Fruit fly (Drosophila melanogaster) whole organism, wandering third instar larva: ENCODE results near the gene MEP-1.

Source experiments
- Abd-B ChIP-seq: fragments of >200 bp; optimal IDR thresholded peaks from 2 replicates; lab custom pipeline; 2017; ENCODE audit warnings: missing biosample characterization, missing genetic modification characterization
- CG32264 ChIP-seq: fragments of 200-800 bp; sonication (Bioruptor generic); optimal IDR thresholded peaks from 2 replicates; lab custom pipeline; 2016; ENCODE audit warnings: missing biosample characterization, missing genetic modification characterization
- CG9705 ChIP-seq: fragments of 200-800 bp; sonication (Bioruptor generic); optimal IDR thresholded peaks from 2 replicates; lab custom pipeline; 2018; ENCODE audit warnings: missing biosample characterization, mild to moderate bottlenecking, missing genetic modification characterization
- CrebA ChIP-seq: fragments of 200-800 bp; sonication (Bioruptor generic); optimal IDR thresholded peaks from 2 replicates; lab custom pipeline; 2016; ENCODE audit warnings: missing biosample characterization, mild to moderate bottlenecking, missing genetic modification characterization, borderline replicate concordance
- Dfd ChIP-seq: fragments of >200 bp; optimal IDR thresholded peaks from 2 replicates; lab custom pipeline; 2017; ENCODE audit warnings: missing biosample characterization, missing genetic modification characterization
- Dif ChIP-seq: fragments of 200-275, 200-300 bp; sonication (Bioruptor generic); optimal IDR thresholded peaks from 2 replicates; lab custom pipeline; 2018; ENCODE audit warnings: missing biosample characterization, missing genetic modification characterization; ENCODE audit not compliant: partially characterized antibody
- GATAd ChIP-seq: sonication (Bioruptor generic); optimal IDR thresholded peaks from 2 replicates; lab custom pipeline; 2016; ENCODE audit warnings: missing biosample characterization, missing genetic modification characterization
- HLH106 ChIP-seq: fragments of 200-800 bp; optimal IDR thresholded peaks from 3 replicates; lab custom pipeline; 2019; ENCODE audit warnings: missing biosample characterization, mild to moderate bottlenecking, missing genetic modification characterization, moderate library complexity
- Hnf4 ChIP-seq: fragments of 200-800 bp; sonication (Bioruptor generic); optimal IDR thresholded peaks from 2 replicates; lab custom pipeline; 2016; ENCODE audit warnings: missing biosample characterization, mild to moderate bottlenecking, missing genetic modification characterization
- Hr78 ChIP-seq: fragments of >200 bp; optimal IDR thresholded peaks from 2 replicates; lab custom pipeline; 2017; ENCODE audit warnings: missing biosample characterization, missing genetic modification characterization
- Hr83 ChIP-seq: fragments of 200-300 bp; sonication (Bioruptor generic); optimal IDR thresholded peaks from 2 replicates; lab custom pipeline; 2016; ENCODE audit warnings: missing biosample characterization, mild to moderate bottlenecking, missing genetic modification characterization, moderate library complexity; ENCODE audit not compliant: poor library complexity, severe bottlenecking
- Jra ChIP-seq: sonication (Bioruptor generic); optimal IDR thresholded peaks from 2 replicates; lab custom pipeline; 2016; ENCODE audit warnings: missing biosample characterization, missing genetic modification characterization
- Mio ChIP-seq: sonication (Bioruptor generic); optimal IDR thresholded peaks from 2 replicates; lab custom pipeline; 2016; ENCODE audit warnings: missing biosample characterization, missing genetic modification characterization
- Myc ChIP-seq: fragments of >200 bp; optimal IDR thresholded peaks from 2 replicates; lab custom pipeline; 2017
- N ChIP-seq: fragments of >200 bp; optimal IDR thresholded peaks from 2 replicates; lab custom pipeline; 2018; ENCODE audit warnings: missing biosample characterization, missing external identifiers, missing genetic modification characterization
- OdsH ChIP-seq: fragments of 200-800 bp; sonication (Bioruptor generic); optimal IDR thresholded peaks from 2 replicates; lab custom pipeline; 2016; ENCODE audit warnings: missing biosample characterization, mild to moderate bottlenecking, missing genetic modification characterization
- Rel ChIP-seq, 2 experiments: fragments of 200-800 bp; sonication (Bioruptor generic) in 1 of 2; optimal IDR thresholded peaks; 2 replicates in 1 of 2; 3 replicates in 1 of 2; lab custom pipeline; 2016 to 2019; ENCODE audit warnings: mild to moderate bottlenecking in 2 of 2, missing biosample characterization in 2 of 2, missing genetic modification characterization in 2 of 2, moderate library complexity in 1 of 2
- Sp1 ChIP-seq: fragments of 200-800 bp; sonication (Bioruptor generic); optimal IDR thresholded peaks from 3 replicates; lab custom pipeline; 2019; ENCODE audit warnings: missing biosample characterization, mild to moderate bottlenecking, missing genetic modification characterization, moderate library complexity
- Vsx2 ChIP-seq: fragments of 200-300, 225-300 bp; sonication (Bioruptor generic); optimal IDR thresholded peaks from 2 replicates; lab custom pipeline; 2018; ENCODE audit warnings: missing biosample characterization, missing genetic modification characterization; ENCODE audit not compliant: partially characterized antibody
- br ChIP-seq: fragments of 200-800 bp; sonication (Bioruptor generic); optimal IDR thresholded peaks from 2 replicates; lab custom pipeline; 2016; ENCODE audit warnings: missing biosample characterization, missing genetic modification characterization
- brk ChIP-seq: fragments of 200-800 bp; sonication (Bioruptor generic); optimal IDR thresholded peaks from 2 replicates; lab custom pipeline; 2016; ENCODE audit warnings: missing biosample characterization, mild to moderate bottlenecking, missing genetic modification characterization
- dl ChIP-seq, 2 experiments: fragments of 175-275, 200-275 bp in 1 of 2; fragments of 200-275 bp in 1 of 2; sonication (Bioruptor generic); optimal IDR thresholded peaks; lab custom pipeline; 2018; ENCODE audit warnings: mild to moderate bottlenecking in 2 of 2, missing biosample characterization in 2 of 2, missing genetic modification characterization in 2 of 2, moderate library complexity in 2 of 2; ENCODE audit not compliant: partially characterized antibody in 2 of 2, insufficient read depth in 1 of 2
- dmrt93B ChIP-seq: fragments of 200-800 bp; sonication (Bioruptor generic); optimal IDR thresholded peaks from 2 replicates; lab custom pipeline; 2018; ENCODE audit warnings: missing biosample characterization, mild to moderate bottlenecking, missing genetic modification characterization
- dsf ChIP-seq: sonication (Bioruptor generic); optimal IDR thresholded peaks from 2 replicates; lab custom pipeline; 2016; ENCODE audit warnings: missing biosample characterization, missing genetic modification characterization, borderline replicate concordance
- ey ChIP-seq: fragments of 200-800 bp; sonication (Bioruptor generic); optimal IDR thresholded peaks from 2 replicates; lab custom pipeline; 2016; ENCODE audit warnings: missing biosample characterization, missing genetic modification characterization
- foxo ChIP-seq, 2 experiments: fragments of 200-800 bp; sonication (Bioruptor generic); optimal IDR thresholded peaks; 2 replicates in 1 of 2; 3 replicates in 1 of 2; lab custom pipeline; 2016 to 2017; ENCODE audit warnings: missing biosample characterization in 2 of 2, missing genetic modification characterization in 2 of 2
- fru ChIP-seq: fragments of 200-800 bp; sonication (Bioruptor generic); optimal IDR thresholded peaks from 3 replicates; lab custom pipeline; 2016; ENCODE audit warnings: missing biosample characterization, mild to moderate bottlenecking, missing genetic modification characterization
- h ChIP-seq: fragments of 200-800 bp; sonication (Bioruptor generic); optimal IDR thresholded peaks from 3 replicates; lab custom pipeline; 2016; ENCODE audit warnings: missing biosample characterization, mild to moderate bottlenecking, missing genetic modification characterization
- jim ChIP-seq: fragments of 175-275, 200-325 bp; sonication (Bioruptor generic); optimal IDR thresholded peaks from 2 replicates; lab custom pipeline; 2016; ENCODE audit warnings: missing biosample characterization, mild to moderate bottlenecking, missing genetic modification characterization
- lola ChIP-seq: fragments of >200 bp; optimal IDR thresholded peaks from 2 replicates; lab custom pipeline; 2017; ENCODE audit warnings: missing biosample characterization, missing genetic modification characterization
- pan ChIP-seq: fragments of >200 bp; optimal IDR thresholded peaks from 2 replicates; lab custom pipeline; 2017
- psq ChIP-seq: fragments of 200-800 bp; sonication (Bioruptor generic); optimal IDR thresholded peaks from 3 replicates; lab custom pipeline; 2017; ENCODE audit warnings: missing biosample characterization, mild to moderate bottlenecking, missing genetic modification characterization, moderate library complexity
- rgr ChIP-seq: fragments of 200-800 bp; sonication (Bioruptor generic); optimal IDR thresholded peaks from 3 replicates; lab custom pipeline; 2016; ENCODE audit warnings: missing biosample characterization, mild to moderate bottlenecking, missing genetic modification characterization
- sage ChIP-seq: fragments of 200-800 bp; sonication (Bioruptor generic); optimal IDR thresholded peaks from 2 replicates; lab custom pipeline; 2016; ENCODE audit warnings: missing biosample characterization, mild to moderate bottlenecking, missing genetic modification characterization
- sv ChIP-seq: fragments of 200-800 bp; sonication (Bioruptor generic); optimal IDR thresholded peaks from 3 replicates; lab custom pipeline; 2016; ENCODE audit warnings: missing biosample characterization, missing genetic modification characterization
- tai ChIP-seq: sonication (Bioruptor generic); optimal IDR thresholded peaks from 2 replicates; lab custom pipeline; 2016; ENCODE audit warnings: missing biosample characterization, missing genetic modification characterization
- usp ChIP-seq: fragments of >200 bp; optimal IDR thresholded peaks from 2 replicates; lab custom pipeline; 2017; ENCODE audit warnings: missing biosample characterization, missing genetic modification characterization
- woc ChIP-seq: sonication (Bioruptor generic); optimal IDR thresholded peaks from 2 replicates; lab custom pipeline; 2016; ENCODE audit warnings: missing biosample characterization, mild to moderate bottlenecking, missing genetic modification characterization

Gene MEP-1

dm6 chr3L:2582290-2582689 is 49.2 kb upstream of the MEP-1 start:
- TF ChIP-seq Myc (lab: Kevin White, UChicago) (no peak), brk (GFP tag; lab: Kevin White, UChicago) (no peak), CG9705 (GFP tag; lab: Kevin White, UChicago) (no peak), Dfd (GFP tag; lab: Kevin White, UChicago) (no peak), rgr (GFP tag; lab: Kevin White, UChicago) (no peak), CrebA (GFP tag; lab: Kevin White, UChicago) (no peak), Jra (no peak), Rel (GFP tag; optimal IDR thresholded peaks at IDR 0.05; lab: Kevin White, UChicago) (no peak), Rel (tag; optimal IDR thresholded peaks at IDR 0.05; lab: Kevin White, UChicago) (no peak), woc (no peak), Hr83 (GFP tag; lab: Kevin White, UChicago) (no peak), OdsH (GFP tag; lab: Kevin White, UChicago) (no peak), Hr78 (no peak)

dm6 chr3L:2582753-2583536 is 48.6 kb upstream of the MEP-1 start:
- TF ChIP-seq HLH106 (peak; percentile 85), usp (no peak), woc (peak; percentile 76), Rel (GFP tag; optimal IDR thresholded peaks at IDR 0.05; lab: Kevin White, UChicago) (peak; percentile 76), Rel (tag; optimal IDR thresholded peaks at IDR 0.05; lab: Kevin White, UChicago) (peak; percentile 80), Hnf4 (peak; percentile 89), Abd-B (GFP tag; lab: Kevin White, UChicago) (no peak), Jra (peak; percentile 74), CG32264 (GFP tag; lab: Kevin White, UChicago) (peak; percentile 83), pan (lab: Kevin White, UChicago) (no peak), h (GFP tag; lab: Kevin White, UChicago) (peak; percentile 93), Dfd (GFP tag; lab: Kevin White, UChicago) (no peak), CG9705 (GFP tag; lab: Kevin White, UChicago) (peak; percentile 56), psq (GFP tag; lab: Kevin White, UChicago) (peak; percentile 86), Mio (peak; percentile 43), GATAd (no peak), dmrt93B (GFP tag; lab: Kevin White, UChicago) (peak; percentile 70), Hr78 (no peak), Dif (no peak), tai (peak; percentile 82), brk (GFP tag; lab: Kevin White, UChicago) (peak; percentile 81), Vsx2 (no peak), Myc (lab: Kevin White, UChicago) (no peak), dl (GFP tag; optimal IDR thresholded peaks at IDR 0.05; lab: Kevin White, UChicago; ENCODE audit: insufficient read depth in 1 of 2, partially characterized antibody in 2 of 2) (peak in 1 of 2 experiments; percentile 18), ey (peak; percentile 94), br (peak; percentile 92), rgr (GFP tag; lab: Kevin White, UChicago) (peak; percentile 91), OdsH (GFP tag; lab: Kevin White, UChicago) (peak; percentile 86), Sp1 (GFP tag; lab: Kevin White, UChicago) (peak; percentile 88), N (GFP tag; lab: Kevin White, UChicago) (no peak), Hr83 (GFP tag; lab: Kevin White, UChicago) (no peak), sage (GFP tag; lab: Kevin White, UChicago) (peak; percentile 84), sv (GFP tag; lab: Kevin White, UChicago) (peak; percentile 19), fru (GFP tag; lab: Kevin White, UChicago) (peak; percentile 91), foxo (GFP tag; optimal IDR thresholded peaks at IDR 0.05; lab: Kevin White, UChicago) (peak; percentile 51 to 94), jim (no peak), dsf (no peak), CrebA (GFP tag; lab: Kevin White, UChicago) (no peak), lola (no peak)
